Fruit fly (Drosophila melanogaster): ENCODE data around the gene kuz.

Gene kuz

dm6 chr2L:13549973-13550458 is at the start of gene kuz:
TSS of gene kuz (plus strand) at chr2L:13550139.
- TF ChIP-seq Rel (GFP tag; optimal IDR thresholded peaks at IDR 0.05), result no peak
- peak; percentile 77 for TF ChIP-seq Rel (tag; optimal IDR thresholded peaks at IDR 0.05)
- TF ChIP-seq usp (GFP tag; optimal IDR thresholded peaks at IDR 0.05), result no peak
- peak; percentile 32 for TF ChIP-seq Dif (GFP tag; optimal IDR thresholded peaks at IDR 0.05; ENCODE audit: partially characterized antibody)
- peak; percentile 62 for TF ChIP-seq Hnf4 (GFP tag; optimal IDR thresholded peaks at IDR 0.05)
- TF ChIP-seq jim (GFP tag; optimal IDR thresholded peaks at IDR 0.05), result no peak
- TF ChIP-seq foxo (GFP tag; optimal IDR thresholded peaks at IDR 0.05), result peak in 1 of 2 experiments; percentile 19
- TF ChIP-seq Dfd (GFP tag; optimal IDR thresholded peaks at IDR 0.05), result peak; percentile 72
- peak; percentile 40 for TF ChIP-seq brk (GFP tag; optimal IDR thresholded peaks at IDR 0.05)
- TF ChIP-seq dl (GFP tag; optimal IDR thresholded peaks at IDR 0.05; ENCODE audit: insufficient read depth in 1 of 2, partially characterized antibody in 2 of 2), result peak in 1 of 2 experiments; percentile 55
- TF ChIP-seq CG9705 (GFP tag; optimal IDR thresholded peaks at IDR 0.05), result no peak
- peak; percentile 59 for TF ChIP-seq Jra (GFP tag; optimal IDR thresholded peaks at IDR 0.05)
- peak; percentile 30 for TF ChIP-seq fru (GFP tag; optimal IDR thresholded peaks at IDR 0.05)
- no peak for TF ChIP-seq rgr (GFP tag; optimal IDR thresholded peaks at IDR 0.05)
- TF ChIP-seq Vsx2 (GFP tag; optimal IDR thresholded peaks at IDR 0.05; ENCODE audit: partially characterized antibody), result peak; percentile 86
- no peak for TF ChIP-seq ey (GFP tag; optimal IDR thresholded peaks at IDR 0.05)
- TF ChIP-seq Mio (GFP tag; optimal IDR thresholded peaks at IDR 0.05), result no peak
- TF ChIP-seq woc (GFP tag; optimal IDR thresholded peaks at IDR 0.05), result peak; percentile 23
- no peak for TF ChIP-seq dmrt93B (GFP tag; optimal IDR thresholded peaks at IDR 0.05)
- no peak for TF ChIP-seq dsf (GFP tag; optimal IDR thresholded peaks at IDR 0.05; ENCODE audit: borderline replicate concordance)
- TF ChIP-seq HLH106 (tag; optimal IDR thresholded peaks at IDR 0.05), result peak; percentile 44
- TF ChIP-seq lola (GFP tag; optimal IDR thresholded peaks at IDR 0.05), result no peak
- no peak for TF ChIP-seq GATAd (GFP tag; optimal IDR thresholded peaks at IDR 0.05)
- TF ChIP-seq N (GFP tag; optimal IDR thresholded peaks at IDR 0.05), result no peak
- no peak for TF ChIP-seq Abd-B (GFP tag; optimal IDR thresholded peaks at IDR 0.05)
- TF ChIP-seq Myc (optimal IDR thresholded peaks at IDR 0.05), result no peak
- TF ChIP-seq OdsH (GFP tag; optimal IDR thresholded peaks at IDR 0.05), result no peak
- TF ChIP-seq CrebA (GFP tag; optimal IDR thresholded peaks at IDR 0.05; ENCODE audit: borderline replicate concordance), result peak; percentile 13
- no peak for TF ChIP-seq tai (GFP tag; optimal IDR thresholded peaks at IDR 0.05)
- TF ChIP-seq Hr83 (GFP tag; optimal IDR thresholded peaks at IDR 0.05; ENCODE audit: poor library complexity, severe bottlenecking), result peak; percentile 83
- TF ChIP-seq sv (GFP tag; optimal IDR thresholded peaks at IDR 0.05), result no peak
- TF ChIP-seq psq (GFP tag; optimal IDR thresholded peaks at IDR 0.05), result no peak
- TF ChIP-seq Hr78 (GFP tag; optimal IDR thresholded peaks at IDR 0.05), result no peak
- no peak for TF ChIP-seq CG32264 (GFP tag; optimal IDR thresholded peaks at IDR 0.05)
- peak; percentile 65 for TF ChIP-seq h (GFP tag; optimal IDR thresholded peaks at IDR 0.05)
- no peak for TF ChIP-seq pan (optimal IDR thresholded peaks at IDR 0.05)
- peak; percentile 24 for TF ChIP-seq sage (GFP tag; optimal IDR thresholded peaks at IDR 0.05)
- TF ChIP-seq Sp1 (GFP tag; optimal IDR thresholded peaks at IDR 0.05), result peak; percentile 50
- TF ChIP-seq br (GFP tag; optimal IDR thresholded peaks at IDR 0.05), result peak; percentile 33

DNA sequence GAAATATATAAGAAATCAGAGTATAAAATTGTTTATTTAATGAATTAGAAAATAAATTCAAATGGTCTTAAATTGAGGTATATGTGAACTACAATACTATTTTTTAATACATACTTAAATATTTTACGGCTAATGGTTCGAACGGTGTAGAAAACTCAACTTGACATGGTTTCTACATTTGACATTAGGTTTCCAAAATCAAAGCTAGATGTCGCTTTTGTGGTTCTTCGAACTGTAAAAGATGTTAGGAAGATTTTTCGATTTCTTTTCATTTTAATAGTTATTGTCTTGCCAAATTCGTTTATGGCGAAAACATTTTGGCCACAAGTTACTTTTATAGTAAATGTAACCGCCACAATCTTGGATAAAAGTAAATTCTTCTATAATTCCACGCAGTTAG is 49.5 kb upstream of the kuz start:
- no peak for TF ChIP-seq Hnf4 (GFP tag; optimal IDR thresholded peaks at IDR 0.05)

- TF ChIP-seq Rel (GFP tag; optimal IDR thresholded peaks at IDR 0.05) (no peak), Rel (tag; optimal IDR thresholded peaks at IDR 0.05) (peak; percentile 67), GATAd (GFP tag; optimal IDR thresholded peaks at IDR 0.05) (no peak), dl (GFP tag; optimal IDR thresholded peaks at IDR 0.05; ENCODE audit: insufficient read depth in 1 of 2, partially characterized antibody in 2 of 2) (peak; percentile 73 to 77)
These were observed 40.3 kb upstream of the kuz start for dm6 chr2L:13509533-13510240.

Data from whole organism, wandering third instar larva.